Fruit fly (Drosophila melanogaster) whole organism: Measurements from ENCODE around the gene Cpr62Bb.

Source experiments
- CG8478 ChIP-seq: fragments of >200 bp; optimal IDR thresholded peaks from 2 replicates; lab custom pipeline; 2018; ENCODE audit warnings: inconsistent platforms
- Dll ChIP-seq: fragments of >200 bp; optimal IDR thresholded peaks from 2 replicates; lab custom pipeline; 2017
- EcR ChIP-seq, 2 experiments: fragments of >200 bp; optimal IDR thresholded peaks; 2 replicates each; lab custom pipeline; 2017; ENCODE audit warnings: missing biosample characterization in 2 of 2, missing genetic modification characterization in 2 of 2, missing genetic modification reagents in 2 of 2
- pan ChIP-seq: fragments of >200 bp; optimal IDR thresholded peaks from 2 replicates; lab custom pipeline; 2017
- psq ChIP-seq: fragments of >200 bp; optimal IDR thresholded peaks from 2 replicates; lab custom pipeline; 2017
- usp ChIP-seq: fragments of >200 bp; optimal IDR thresholded peaks from 2 replicates; lab custom pipeline; 2017; ENCODE audit warnings: missing biosample characterization, missing genetic modification characterization, mixed read lengths

Gene Cpr62Bb

DNA sequence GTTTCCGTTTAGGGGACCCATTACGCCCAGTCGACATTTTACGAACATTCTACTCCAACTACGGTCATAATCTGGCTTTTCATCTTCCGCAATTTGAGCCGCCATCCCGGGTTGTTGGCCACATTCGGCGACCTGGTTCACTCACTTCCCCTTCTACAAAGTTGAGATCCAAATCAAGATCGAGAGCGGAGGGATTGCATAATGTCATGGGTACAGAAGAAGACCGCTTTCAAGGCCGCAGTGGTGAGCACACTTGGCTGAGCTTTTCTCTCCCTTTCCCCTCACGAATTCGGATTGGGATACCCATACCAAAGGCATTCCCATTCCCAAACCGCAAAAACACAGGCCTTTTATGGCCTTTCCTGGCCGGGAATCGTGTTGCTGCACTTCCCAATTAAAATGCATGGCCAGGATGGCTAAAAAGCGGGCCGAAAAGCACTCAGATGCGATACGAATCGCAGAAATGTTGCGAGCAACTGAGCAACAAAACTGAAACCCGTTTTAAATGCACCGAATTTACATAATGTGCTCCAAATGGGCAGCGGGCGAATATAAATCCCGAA lies 7.1 kb downstream of the Cpr62Bb start:
- TF ChIP-seq CG8478 (lab: Kevin White, UChicago) (no peak), pan (no peak), usp (GFP tag; lab: Kevin White, UChicago) (no peak), Dll (no peak)

DNA sequence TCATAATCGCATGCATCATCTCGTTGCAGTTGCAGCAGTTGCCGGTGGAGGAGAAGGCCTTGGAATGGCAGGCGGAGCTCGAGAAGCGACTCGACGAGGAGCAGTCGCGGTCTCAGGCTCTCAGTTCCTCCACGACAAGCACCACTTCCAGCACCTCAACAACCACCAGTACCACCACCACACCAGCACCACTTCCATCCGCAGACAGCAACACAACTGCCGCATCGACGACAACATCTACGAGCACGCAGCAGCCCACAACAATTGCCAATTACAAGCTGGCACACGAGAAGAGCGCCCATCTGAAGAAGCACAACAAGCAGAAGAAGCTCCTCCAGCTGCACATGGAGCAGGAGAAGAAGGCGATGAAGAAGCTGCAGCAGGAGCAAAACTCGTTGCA lies 12.6 kb downstream of the Cpr62Bb start:
- no peak for TF ChIP-seq pan
- no peak for TF ChIP-seq Dll
- no peak for TF ChIP-seq psq (lab: Kevin White, UChicago)
- no peak for TF ChIP-seq EcR (GFP tag; optimal IDR thresholded peaks at IDR 0.05; lab: Kevin White, UChicago)
- no peak for TF ChIP-seq usp (GFP tag; lab: Kevin White, UChicago)
- no peak for TF ChIP-seq CG8478 (lab: Kevin White, UChicago)

DNA sequence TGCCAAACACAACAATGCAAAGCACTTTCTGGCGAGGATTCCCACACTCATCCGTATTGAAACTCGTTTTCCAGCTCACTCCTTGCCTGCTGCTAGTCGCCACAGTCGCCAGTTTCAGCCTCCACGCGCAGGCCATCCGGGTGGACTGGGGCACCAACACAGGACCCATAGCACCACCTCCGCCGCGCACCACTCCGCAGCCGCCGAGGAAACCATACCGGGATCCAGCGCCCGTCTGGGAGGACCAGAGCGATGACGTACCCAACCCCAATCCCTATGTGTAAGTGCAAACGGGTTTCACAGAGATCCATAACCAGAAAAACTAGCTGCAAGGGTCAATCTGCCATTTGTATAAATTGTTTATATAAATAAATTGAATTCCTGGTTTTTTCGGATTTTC lies 13.8 kb downstream of the Cpr62Bb start:
- TF ChIP-seq psq (lab: Kevin White, UChicago) (no peak), Dll (no peak), EcR (GFP tag; optimal IDR thresholded peaks at IDR 0.05; lab: Kevin White, UChicago) (no peak), pan (no peak), CG8478 (lab: Kevin White, UChicago) (no peak), usp (GFP tag; lab: Kevin White, UChicago) (no peak)

DNA sequence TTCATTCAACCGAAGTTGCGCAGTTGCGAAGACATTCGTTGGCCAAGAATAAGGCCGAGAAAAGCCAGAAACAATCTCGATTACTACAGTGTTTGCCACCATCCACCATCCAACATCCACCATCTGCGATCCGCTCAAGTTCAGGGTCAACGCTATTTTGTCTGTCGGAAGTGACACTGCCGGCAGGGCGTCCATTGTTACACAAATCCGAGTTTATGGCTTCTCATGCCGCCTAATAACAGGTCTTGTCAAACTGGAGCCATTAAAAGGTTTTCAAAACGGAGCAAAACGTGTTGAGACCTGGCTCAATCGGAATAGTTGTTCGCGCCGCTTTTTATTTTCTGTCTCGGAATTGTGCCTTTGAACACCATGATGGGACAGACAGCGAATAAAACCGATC lies 16.1 kb downstream of the Cpr62Bb start:
- TF ChIP-seq psq (lab: Kevin White, UChicago): no peak
- no peak for TF ChIP-seq Dll
- TF ChIP-seq pan: no peak
- TF ChIP-seq usp (GFP tag; lab: Kevin White, UChicago): no peak
- no peak for TF ChIP-seq CG8478 (lab: Kevin White, UChicago)
- TF ChIP-seq EcR (GFP tag; optimal IDR thresholded peaks at IDR 0.05; lab: Kevin White, UChicago): no peak

DNA sequence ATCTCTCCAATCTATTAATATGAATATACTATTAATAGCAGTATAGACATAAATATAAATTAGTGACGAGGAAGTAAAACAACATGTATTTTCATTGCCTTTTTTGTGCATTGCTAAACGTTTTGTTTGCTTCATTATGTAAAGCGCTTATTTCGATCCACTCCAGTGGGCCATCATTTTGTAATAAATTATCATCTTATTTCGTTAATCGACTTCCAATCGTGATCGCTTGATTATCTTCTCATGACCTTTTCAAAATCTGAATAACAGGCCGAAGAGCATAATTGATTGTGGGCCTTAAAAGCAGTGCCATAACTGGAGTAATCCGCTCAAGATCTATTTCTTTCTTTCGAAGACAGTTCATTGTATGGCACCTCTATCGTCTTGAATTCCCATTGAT lies 17.6 kb downstream of the Cpr62Bb start:
- TF ChIP-seq CG8478 (lab: Kevin White, UChicago) (no peak), EcR (GFP tag; optimal IDR thresholded peaks at IDR 0.05; lab: Kevin White, UChicago) (no peak)

DNA sequence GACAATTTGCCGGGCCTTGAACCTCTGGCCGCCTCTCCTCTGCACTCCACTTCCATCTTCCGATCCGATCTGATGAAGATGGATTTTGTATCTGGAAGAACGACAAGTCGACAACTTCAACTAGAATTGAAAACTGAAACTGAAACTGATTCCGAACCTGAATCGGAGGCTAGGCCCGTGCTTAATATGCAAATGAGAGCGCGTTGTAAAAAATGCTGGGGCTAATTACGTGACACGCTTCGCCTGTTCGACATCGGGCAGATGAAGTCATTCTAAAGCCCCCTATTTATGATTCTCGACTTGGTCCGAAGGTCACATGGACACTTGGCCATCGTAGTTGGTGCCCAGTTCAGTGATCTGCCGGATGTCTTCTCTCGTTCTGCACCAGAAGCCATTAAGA lies 18.4 kb downstream of the Cpr62Bb start:
- TF ChIP-seq Dll (no peak), psq (lab: Kevin White, UChicago) (no peak), pan (no peak), CG8478 (lab: Kevin White, UChicago) (no peak), usp (GFP tag; lab: Kevin White, UChicago) (no peak), EcR (GFP tag; optimal IDR thresholded peaks at IDR 0.05; lab: Kevin White, UChicago) (no peak)

DNA sequence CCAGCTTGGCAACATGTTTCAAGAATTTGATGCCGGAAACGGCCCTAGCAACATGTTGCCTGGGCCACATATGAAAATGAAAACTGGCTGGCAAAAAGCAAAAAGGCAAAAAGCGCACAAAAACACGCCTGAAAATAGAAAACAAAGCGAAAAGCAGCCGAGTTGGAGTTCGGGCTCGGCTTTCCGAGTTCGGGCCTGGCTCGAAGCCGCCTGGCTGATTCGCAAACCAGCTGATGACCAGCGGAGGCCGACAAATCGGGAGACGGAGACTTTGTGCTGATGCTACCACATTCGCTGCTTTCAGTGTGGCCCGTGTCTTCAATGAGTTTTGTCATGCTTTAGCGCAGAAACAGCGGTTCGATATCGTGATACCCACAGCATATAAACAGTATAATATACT lies 24.7 kb downstream of the Cpr62Bb start, which contains the start of gene GV1:
TSS of gene GV1 (plus strand) at position 301 of the 400 bp plus-strand sequence.
- TF ChIP-seq Dll: no peak
- TF ChIP-seq EcR (GFP tag; optimal IDR thresholded peaks at IDR 0.05; lab: Kevin White, UChicago): no peak
- TF ChIP-seq psq (lab: Kevin White, UChicago): no peak
- TF ChIP-seq usp (GFP tag; lab: Kevin White, UChicago): no peak
- TF ChIP-seq CG8478 (lab: Kevin White, UChicago): no peak
- no peak for TF ChIP-seq pan

DNA sequence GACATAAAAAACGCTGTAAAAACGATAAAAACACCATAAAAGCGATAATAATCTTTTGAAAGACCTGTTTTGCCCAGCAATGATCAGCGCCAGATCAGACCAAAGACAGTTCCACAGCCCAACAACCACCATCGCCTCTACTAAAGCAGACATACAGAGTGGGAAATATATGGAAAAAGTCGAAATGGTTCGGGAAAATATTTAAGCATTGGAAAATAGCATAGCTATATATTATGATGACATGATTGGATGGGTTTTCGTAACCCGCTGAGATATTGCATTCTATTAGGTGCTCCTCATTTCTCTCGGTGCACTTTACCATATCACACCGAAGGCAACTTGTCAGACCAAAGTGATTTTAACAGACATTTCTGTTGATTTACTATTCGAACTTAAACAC lies 26.3 kb downstream of the Cpr62Bb start:
- TF ChIP-seq usp (GFP tag; lab: Kevin White, UChicago) (no peak), CG8478 (lab: Kevin White, UChicago) (no peak), psq (lab: Kevin White, UChicago) (no peak), EcR (GFP tag; optimal IDR thresholded peaks at IDR 0.05; lab: Kevin White, UChicago) (no peak), Dll (no peak)

DNA sequence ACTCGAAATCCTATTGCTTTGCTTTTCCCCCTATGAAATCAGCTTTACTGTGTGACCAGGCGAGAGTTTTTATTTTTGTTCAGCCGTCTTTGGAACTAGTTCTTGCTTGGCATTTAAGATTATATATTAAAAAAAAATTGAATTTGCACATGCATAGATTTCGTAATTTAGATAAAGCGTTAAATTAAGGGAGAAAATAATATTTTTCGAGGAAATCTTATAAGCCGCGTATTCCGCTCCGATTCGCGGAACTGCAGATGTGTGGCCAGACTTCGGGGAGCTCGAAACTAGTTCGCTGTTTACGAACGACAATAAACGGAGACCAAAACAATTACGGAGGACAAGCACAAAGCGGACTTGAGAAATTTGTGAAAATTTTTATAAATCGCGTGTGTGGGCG lies 32.2 kb downstream of the Cpr62Bb start, which contains the start of the genes JTBR and CG42676:
TSS of gene JTBR (minus strand) at position 55 of the 400 bp plus-strand sequence.
TSS of gene CG42676 (plus strand) at position 306 of the 400 bp plus-strand sequence.
- TF ChIP-seq EcR (GFP tag; optimal IDR thresholded peaks at IDR 0.05; lab: Kevin White, UChicago) (no peak), pan (no peak), CG8478 (lab: Kevin White, UChicago) (no peak), usp (GFP tag; lab: Kevin White, UChicago) (no peak), Dll (no peak), psq (lab: Kevin White, UChicago) (peak; percentile 57)

DNA sequence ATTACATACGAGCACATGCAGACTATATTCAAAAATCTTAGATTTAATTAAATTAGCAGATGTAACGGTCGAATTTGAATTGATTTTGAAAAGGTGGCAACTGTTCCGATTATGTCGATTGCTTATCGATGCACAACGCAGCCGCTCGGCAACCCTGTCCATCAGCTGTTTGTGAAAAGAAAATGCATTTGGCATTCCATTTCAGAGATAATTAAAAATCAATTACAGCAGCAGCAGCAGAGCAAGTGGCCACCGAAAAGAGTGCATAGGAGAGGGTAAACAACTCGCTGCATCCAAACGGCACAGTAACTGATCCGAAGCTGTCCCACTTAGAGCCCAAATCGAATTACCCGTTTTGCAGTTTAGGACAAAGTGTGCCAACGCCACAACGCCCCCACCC lies 36.3 kb downstream of the Cpr62Bb start, which contains the start of gene Patj:
TSS of gene Patj (plus strand) at position 155 of the 400 bp plus-strand sequence.
- TF ChIP-seq EcR (GFP tag; optimal IDR thresholded peaks at IDR 0.05; lab: Kevin White, UChicago) (no peak), Dll (peak; percentile 54)

DNA sequence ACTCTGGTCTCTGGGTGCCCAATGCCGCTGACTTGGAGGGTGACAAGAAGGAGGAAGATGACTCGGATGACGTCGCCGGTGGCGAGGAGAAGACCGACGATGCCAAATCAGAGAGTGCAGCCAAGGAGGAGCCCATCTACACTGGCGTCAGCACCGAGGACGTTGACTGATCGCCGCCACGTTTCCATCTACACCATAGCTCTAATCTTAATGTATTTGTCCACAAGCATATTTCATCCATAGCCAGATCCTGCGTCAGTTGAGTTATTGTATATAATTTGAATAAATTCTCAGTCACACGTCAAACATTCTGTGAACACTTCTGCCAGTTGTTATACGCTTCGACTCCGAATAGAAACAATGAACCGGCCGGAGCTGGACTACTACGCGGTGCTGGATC lies 38.0 kb downstream of the Cpr62Bb start, which contains the start of gene CG12020:
TSS of gene CG12020 (plus strand) at position 301 of the 400 bp plus-strand sequence.
- TF ChIP-seq psq (lab: Kevin White, UChicago) (no peak), pan (no peak), Dll (no peak), usp (GFP tag; lab: Kevin White, UChicago) (no peak), EcR (GFP tag; optimal IDR thresholded peaks at IDR 0.05; lab: Kevin White, UChicago) (no peak), CG8478 (lab: Kevin White, UChicago) (no peak)

DNA sequence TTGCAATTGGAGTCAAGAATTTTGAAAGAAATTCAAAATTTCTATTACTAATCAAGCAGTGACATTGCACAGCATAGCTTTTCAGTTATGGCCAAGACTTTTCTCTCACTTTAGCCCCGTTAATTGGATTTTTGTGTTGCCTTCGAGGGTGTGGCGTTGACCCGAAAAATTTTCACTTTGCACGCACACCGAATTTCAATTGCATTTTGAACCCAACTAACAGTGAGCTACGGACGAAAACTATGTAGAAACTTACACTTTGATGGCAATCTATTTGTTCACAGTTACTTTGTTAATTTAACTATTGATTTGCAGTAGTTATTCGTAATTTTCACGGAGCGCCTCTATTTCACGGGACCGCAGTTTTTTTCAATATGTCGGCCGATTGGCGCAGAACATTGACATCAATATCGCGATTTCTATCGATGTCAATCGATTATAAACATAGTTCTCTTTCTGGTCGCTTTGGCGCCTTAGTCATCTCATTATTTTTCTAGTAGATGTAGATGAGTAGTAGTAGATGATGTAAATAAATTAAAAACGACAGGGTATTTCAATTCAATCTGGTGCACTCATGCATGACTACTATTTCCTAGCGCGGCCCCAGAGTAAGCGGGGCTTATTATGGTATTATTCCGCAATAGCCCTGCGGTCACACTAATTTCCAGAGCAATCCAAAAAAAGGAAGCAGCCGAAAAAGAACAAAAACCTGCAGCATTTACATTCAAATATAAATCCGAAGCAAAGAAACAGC lies 39.8 kb downstream of the Cpr62Bb start, which contains the start of the genes alpha-Spec, dlt and Cdc37:
TSS of gene alpha-Spec (minus strand) at position 386 of the 754 bp plus-strand sequence.
TSS of gene dlt (minus strand) at position 386 of the 754 bp plus-strand sequence.
TSS of gene Cdc37 (plus strand) at position 450 of the 754 bp plus-strand sequence.
- TF ChIP-seq pan (no peak), Dll (no peak), usp (GFP tag; lab: Kevin White, UChicago) (no peak), psq (lab: Kevin White, UChicago) (no peak), EcR (GFP tag; optimal IDR thresholded peaks at IDR 0.05; lab: Kevin White, UChicago) (no peak), CG8478 (lab: Kevin White, UChicago) (no peak)
